Worm (Caenorhabditis elegans): ENCODE data around the gene mltn-9.

The mltn-9 gene

ce11 chrII:14616927-14617326 lies 1.1 kb downstream of the mltn-9 start:
- TF ChIP-seq rcor-1 (GFP tag; IDR thresholded peaks at IDR 0.05) (peak; percentile 62), repo-1 (tag; optimal IDR thresholded peaks at IDR 0.05) (peak; percentile 57), F49E8.2 (tag; optimal IDR thresholded peaks at IDR 0.05; ENCODE audit: insufficient read depth) (peak; percentile 19), attf-3 (GFP tag; conservative IDR thresholded peaks at IDR 0.05) (no peak), bed-1 (GFP tag; IDR thresholded peaks at IDR 0.05) (no peak), ets-4 (GFP tag; optimal IDR thresholded peaks at IDR 0.05) (peak; percentile 20), lir-1 (GFP tag; conservative IDR thresholded peaks at IDR 0.05) (0 out of 2 replicates have a peak, but pooled peaks have one; percentile 48), Y95B8A.8 (GFP tag; IDR thresholded peaks at IDR 0.05) (0 out of 2 replicates have a peak, but pooled peaks have one; percentile 16), egl-18 (GFP tag; IDR thresholded peaks at IDR 0.05) (0 out of 2 replicates have a peak, but pooled peaks have one; percentile 20), bed-2 (GFP tag; IDR thresholded peaks at IDR 0.05) (peak; percentile 64; the same call in 1 of the 2 replicates), F55B11.4 (tag; optimal IDR thresholded peaks at IDR 0.05; ENCODE audit: borderline replicate concordance, insufficient read depth) (no peak), hrde-1 (tag; optimal IDR thresholded peaks at IDR 0.05; ENCODE audit: borderline replicate concordance) (peak; percentile 40), Y56A3A.18 (GFP tag; IDR thresholded peaks at IDR 0.05) (0 out of 2 replicates have a peak, but pooled peaks have one; percentile 41), ama-1 (optimal IDR thresholded peaks at IDR 0.05) (no peak), ama-1 (GFP tag; optimal IDR thresholded peaks at IDR 0.05) (peak in 1 of 2 experiments; percentile 34), mel-28 (tag; optimal IDR thresholded peaks at IDR 0.05; ENCODE audit: borderline replicate concordance) (no peak), K12H6.12 (tag; optimal IDR thresholded peaks at IDR 0.05) (no peak), aptf-2 (GFP tag; conservative IDR thresholded peaks at IDR 0.05) (no peak), madf-8 (GFP tag; conservative IDR thresholded peaks at IDR 0.05) (no peak; the same call in 1 of the 2 replicates), mes-4 (tag; optimal IDR thresholded peaks at IDR 0.05) (peak; percentile 68), B0336.3 (GFP tag; IDR thresholded peaks at IDR 0.05) (0 out of 2 replicates have a peak, but pooled peaks have one; percentile 44), C06A6.2 (GFP tag; conservative IDR thresholded peaks at IDR 0.05) (no peak), efl-1 (GFP tag; optimal IDR thresholded peaks at IDR 0.05) (no peak), akir-1 (GFP tag; optimal IDR thresholded peaks at IDR 0.05) (no peak), Y79H2A.3 (GFP tag; conservative IDR thresholded peaks at IDR 0.05) (0 out of 2 replicates have a peak, but pooled peaks have one; percentile 33), F22D6.2 (tag; optimal IDR thresholded peaks at IDR 0.05) (no peak), let-607 (tag; optimal IDR thresholded peaks at IDR 0.05) (peak in 1 of 2 experiments; percentile 26), F37B4.10 (GFP tag; IDR thresholded peaks at IDR 0.05) (no peak), F33H1.4 (GFP tag; IDR thresholded peaks at IDR 0.05) (0 out of 2 replicates have a peak, but pooled peaks have one; percentile 28), ztf-28 (GFP tag; IDR thresholded peaks at IDR 0.05) (peak; percentile 50; the same call in 1 of the 2 replicates), hsf-1 (GFP tag; IDR thresholded peaks at IDR 0.05) (peak; percentile 60; the same call in 1 of the 2 replicates), die-1 (tag; optimal IDR thresholded peaks at IDR 0.05) (peak; percentile 94), snpc-1.1 (tag; optimal IDR thresholded peaks at IDR 0.05; ENCODE audit: insufficient read depth) (peak; percentile 59), F57C9.4 (tag; optimal IDR thresholded peaks at IDR 0.05) (peak; percentile 15), F23B12.7 (tag; optimal IDR thresholded peaks at IDR 0.05; ENCODE audit: insufficient read depth) (peak; percentile 44), fkh-3 (tag; optimal IDR thresholded peaks at IDR 0.05) (peak; percentile 4), snpc-1.3 (tag; optimal IDR thresholded peaks at IDR 0.05; ENCODE audit: insufficient read depth) (peak; percentile 55), Y53G8AR.9 (GFP tag; conservative IDR thresholded peaks at IDR 0.05) (peak; percentile 57; the same call in 1 of the 2 replicates), nhr-120 (GFP tag; IDR thresholded peaks at IDR 0.05) (0 out of 2 replicates have a peak, but pooled peaks have one; percentile 68), Y53F4B.3 (GFP tag; IDR thresholded peaks at IDR 0.05) (no peak), dox-1 (GFP tag; IDR thresholded peaks at IDR 0.05) (peak; percentile 68), ztf-26 (tag; optimal IDR thresholded peaks at IDR 0.05) (peak; percentile 54), egl-44 (GFP tag; IDR thresholded peaks at IDR 0.05) (peak; percentile 66; the same call in 1 of the 2 replicates), T26A5.8 (tag; optimal IDR thresholded peaks at IDR 0.05) (no peak), pbrm-1 (GFP tag; IDR thresholded peaks at IDR 0.05) (peak; percentile 46; the same call in 1 of the 2 replicates), xnd-1 (tag; optimal IDR thresholded peaks at IDR 0.05) (no peak), nhr-80 (tag; optimal IDR thresholded peaks at IDR 0.05) (peak; percentile 30)
